Worm (Caenorhabditis elegans) whole organism, late embryonic: ENCODE results near the gene osg-1.

ENCODE experiments used
- F13H6.1 ChIP-seq: sonication (generic microtip); optimal IDR thresholded peaks from 2 replicates; lab custom pipeline; 2016; ENCODE audit warnings: missing genetic modification characterization, missing compliant biosample characterization
- ceh-22 ChIP-seq: sonication (generic microtip); optimal IDR thresholded peaks from 2 replicates; lab custom pipeline; 2017; ENCODE audit warnings: missing biosample characterization, missing genetic modification characterization
- ceh-30 ChIP-seq: fragments of 150-350 bp; optimal IDR thresholded peaks from 2 replicates; lab custom pipeline; 2014; ENCODE audit warnings: missing biosample characterization, missing genetic modification characterization
- elt-2 ChIP-seq: sonication (generic microtip); optimal IDR thresholded peaks from 2 replicates; lab custom pipeline; 2016; ENCODE audit warnings: missing genetic modification reagents, missing genetic modification characterization, missing compliant biosample characterization
- zip-5 ChIP-seq: sonication (generic microtip); optimal IDR thresholded peaks from 2 replicates; lab custom pipeline; 2016; ENCODE audit warnings: missing genetic modification characterization, missing compliant biosample characterization

ce11 chrIII:5517423-5517822 is 30.1 kb downstream of the osg-1 start, which contains the start of gene nekl-4:
- TF ChIP-seq elt-2 (tag; lab: Kevin White, UChicago) (no peak), ceh-22 (no peak), zip-5 (tag; lab: Kevin White, UChicago) (no peak), ceh-30 (tag; lab: Kevin White, UChicago) (no peak), F13H6.1 (tag; lab: Kevin White, UChicago) (no peak)
